Worm (Caenorhabditis elegans) whole organism, L2 larva: ENCODE results near the gene cyp-25A6.
"Not testable (repeated sequence)": the region's sequence is repeated elsewhere in the genome, so short reads cannot be mapped to it uniquely, and the experiment has no call there.

ENCODE experiments used
- ZK546.5 ChIP-seq: sonication (generic microtip); optimal IDR thresholded peaks from 2 replicates; lab custom pipeline; 2017; ENCODE audit warnings: missing biosample characterization, missing genetic modification characterization
- aly-2 ChIP-seq: fragments of 150-350 bp; optimal IDR thresholded peaks from 2 replicates; lab custom pipeline; 2014; ENCODE audit warnings: missing biosample characterization, missing genetic modification characterization
- egl-27 ChIP-seq: sonication (generic microtip); optimal IDR thresholded peaks from 3 replicates; lab custom pipeline; 2017; ENCODE audit warnings: missing biosample characterization, missing genetic modification reagents, missing genetic modification characterization
- lin-13 ChIP-seq: fragments of 150-350 bp; optimal IDR thresholded peaks from 2 replicates; lab custom pipeline; 2014; ENCODE audit warnings: missing biosample characterization, missing genetic modification reagents, missing genetic modification characterization
- lin-39 ChIP-seq: fragments of 150-350 bp; optimal IDR thresholded peaks from 2 replicates; lab custom pipeline; 2014; ENCODE audit warnings: missing biosample characterization, missing genetic modification reagents, missing genetic modification characterization
- nhr-77 ChIP-seq: fragments of 150-350 bp; optimal IDR thresholded peaks from 2 replicates; lab custom pipeline; 2014; ENCODE audit warnings: missing biosample characterization, missing genetic modification characterization
- skn-1 ChIP-seq: sonication (generic microtip); optimal IDR thresholded peaks from 2 replicates; lab custom pipeline; 2017; ENCODE audit warnings: missing biosample characterization, missing genetic modification characterization
- snpc-4 ChIP-seq: fragments of 150-350 bp; optimal IDR thresholded peaks from 2 replicates; lab custom pipeline; 2014; ENCODE audit warnings: missing biosample characterization, missing genetic modification characterization
- ztf-4 ChIP-seq: fragments of 150-350 bp; optimal IDR thresholded peaks from 2 replicates; lab custom pipeline; 2014; ENCODE audit warnings: missing biosample characterization, missing genetic modification characterization

- TF ChIP-seq lin-39; skn-1 (tag; lab: Kevin White, UChicago); lin-13 (GFP tag; lab: Kevin White, UChicago); aly-2 (tag; lab: Kevin White, UChicago); snpc-4 (tag; lab: Kevin White, UChicago); nhr-77 (tag; lab: Kevin White, UChicago); egl-27 (tag; lab: Kevin White, UChicago); ztf-4 (tag; lab: Kevin White, UChicago); ZK546.5 (tag; lab: Kevin White, UChicago): not testable (repeated sequence)
Observed at ce11 chrIV:4197167-4197566, at the start of gene cyp-25A6.
